Fruit fly (Drosophila melanogaster) whole organism, embryonic: ENCODE measurements around the gene CG4459.
A peak's percentile ranks its signal among the peaks of the same experiment; 100 is the strongest.

ENCODE experiments used
- ATbp ChIP-seq: fragments of 200-800 bp; sonication (Bioruptor generic); optimal IDR thresholded peaks from 2 replicates; lab custom pipeline; 2017; ENCODE audit warnings: missing biosample characterization, mild to moderate bottlenecking, missing genetic modification characterization, missing genetic modification reagents
- Adf1 ChIP-seq: fragments of 200-800 bp; sonication (Bioruptor generic); IDR thresholded peaks from 2 replicates; pipeline ENCODE4 v1.3.6; 2022; ENCODE audit warnings: missing biosample characterization, missing genetic modification characterization
- CG10267 ChIP-seq: fragments of 200-800 bp; sonication (Bioruptor generic); optimal IDR thresholded peaks from 2 replicates; lab custom pipeline; 2018; ENCODE audit warnings: missing biosample characterization, mild to moderate bottlenecking, missing genetic modification characterization, moderate library complexity
- CG10274 ChIP-seq: fragments of 200-800 bp; sonication (Bioruptor generic); optimal IDR thresholded peaks from 3 replicates; lab custom pipeline; 2017; ENCODE audit warnings: missing biosample characterization, mild to moderate bottlenecking, missing genetic modification characterization
- CG11456 ChIP-seq: fragments of 200-800 bp; sonication (Bioruptor generic); IDR thresholded peaks from 3 replicates; pipeline ENCODE4 v1.3.6; 2022; ENCODE audit warnings: missing biosample characterization, missing genetic modification characterization
- CG12071 ChIP-seq: fragments of 200-800 bp; sonication (Bioruptor generic); optimal IDR thresholded peaks from 3 replicates; lab custom pipeline; 2018; ENCODE audit warnings: missing biosample characterization, mild to moderate bottlenecking, missing genetic modification characterization
- CG1233 ChIP-seq: fragments of 200-800 bp; sonication (Bioruptor generic); optimal IDR thresholded peaks from 4 replicates; lab custom pipeline; 2018; ENCODE audit warnings: missing biosample characterization, mild to moderate bottlenecking, missing genetic modification characterization
- CG13287 ChIP-seq: fragments of 200-800 bp; sonication (Bioruptor generic); IDR thresholded peaks from 2 replicates; pipeline ENCODE4 v1.3.6; 2022; ENCODE audit warnings: missing biosample characterization, missing genetic modification characterization; ENCODE audit not compliant: partially characterized antibody
- CG13775 ChIP-seq: fragments of 200-800 bp; sonication (Bioruptor generic); optimal IDR thresholded peaks from 3 replicates; lab custom pipeline; 2017; ENCODE audit warnings: missing biosample characterization, mild to moderate bottlenecking, missing genetic modification characterization
- CG14050 ChIP-seq: fragments of 200-800 bp; sonication (Bioruptor generic); IDR thresholded peaks from 3 replicates; pipeline ENCODE4 v1.3.6; 2022; ENCODE audit warnings: missing biosample characterization, missing genetic modification characterization
- CG15514 ChIP-seq: fragments of 200-800 bp; sonication (Bioruptor generic); optimal IDR thresholded peaks from 3 replicates; lab custom pipeline; 2017; ENCODE audit warnings: missing biosample characterization, missing genetic modification characterization, mild to moderate bottlenecking, moderate library complexity, missing genetic modification reagents
- CG16813 ChIP-seq: fragments of 200-800 bp; sonication (Bioruptor generic); IDR thresholded peaks from 3 replicates; pipeline ENCODE4 v1.3.6; 2022; ENCODE audit warnings: missing biosample characterization, missing genetic modification characterization; ENCODE audit not compliant: partially characterized antibody
- CG18476 ChIP-seq: fragments of 200-800 bp; sonication (Bioruptor generic); optimal IDR thresholded peaks from 2 replicates; lab custom pipeline; 2016; ENCODE audit warnings: missing biosample characterization, mild to moderate bottlenecking, missing genetic modification characterization
- CG2678 ChIP-seq: fragments of 200-800 bp; sonication (Bioruptor generic); optimal IDR thresholded peaks from 3 replicates; lab custom pipeline; 2019; ENCODE audit warnings: missing biosample characterization, mild to moderate bottlenecking, missing genetic modification characterization, moderate library complexity
- CG2712 ChIP-seq: fragments of 200-800 bp; optimal IDR thresholded peaks from 3 replicates; lab custom pipeline; 2019; ENCODE audit warnings: missing biosample characterization, mild to moderate bottlenecking, missing genetic modification characterization, moderate library complexity
- CG34422 ChIP-seq: fragments of 200-800 bp; sonication (Bioruptor generic); IDR thresholded peaks from 3 replicates; pipeline ENCODE4 v1.3.6; 2022; ENCODE audit warnings: missing biosample characterization, missing genetic modification characterization
- CG42726 ChIP-seq: fragments of 200-800 bp; sonication (Bioruptor generic); IDR thresholded peaks from 2 replicates; pipeline ENCODE4 v1.3.6; 2022; ENCODE audit warnings: missing biosample characterization, missing genetic modification characterization; ENCODE audit not compliant: partially characterized antibody
- CG4617 ChIP-seq: fragments of 200-800 bp; sonication (Bioruptor generic); optimal IDR thresholded peaks from 3 replicates; lab custom pipeline; 2016; ENCODE audit warnings: missing biosample characterization, missing genetic modification characterization, borderline replicate concordance
- CG6254 ChIP-seq: fragments of 200-800 bp; sonication (Bioruptor generic); optimal IDR thresholded peaks from 3 replicates; lab custom pipeline; 2017; ENCODE audit warnings: mild to moderate bottlenecking, missing biosample characterization, missing genetic modification reagents, missing genetic modification characterization
- CG6689 ChIP-seq: fragments of 200-800 bp; sonication (Bioruptor generic); IDR thresholded peaks from 2 replicates; pipeline ENCODE4 v1.3.6; 2022; ENCODE audit warnings: missing biosample characterization, missing genetic modification characterization
- CG7987 ChIP-seq: fragments of 200-800 bp; sonication (Bioruptor generic); optimal IDR thresholded peaks from 2 replicates; lab custom pipeline; 2018; ENCODE audit warnings: missing biosample characterization, mild to moderate bottlenecking, missing genetic modification characterization, moderate library complexity
- CG8089 ChIP-seq: fragments of 200-800 bp; sonication (Bioruptor generic); optimal IDR thresholded peaks from 3 replicates; lab custom pipeline; 2016; ENCODE audit warnings: missing biosample characterization, missing genetic modification characterization
- Doc2 ChIP-seq: fragments of 200-800 bp; sonication (Bioruptor generic); IDR thresholded peaks from 2 replicates; pipeline ENCODE4 v1.3.6; 2022; ENCODE audit warnings: missing biosample characterization, missing genetic modification characterization
- Gug ChIP-seq: fragments of 200-800 bp; sonication (Bioruptor generic); IDR thresholded peaks from 4 replicates; pipeline ENCODE4 v1.3.6; 2022; ENCODE audit warnings: missing biosample characterization, missing genetic modification characterization
- MESR4 ChIP-seq: fragments of 200-800 bp; sonication (Bioruptor generic); optimal IDR thresholded peaks from 2 replicates; lab custom pipeline; 2018; ENCODE audit warnings: missing biosample characterization, mild to moderate bottlenecking, missing genetic modification characterization, moderate library complexity
- Med ChIP-seq: fragments of 200-800 bp; sonication (Bioruptor generic); peaks from one replicate; lab custom pipeline; 2016; ENCODE audit warnings: missing biosample characterization, missing genetic modification characterization, mild to moderate bottlenecking, inconsistent platforms, moderate library complexity
- Pdp1 ChIP-seq, 2 experiments: fragments of 200-800 bp; sonication (Bioruptor generic); optimal IDR thresholded peaks; 3 replicates each; lab custom pipeline; 2016; ENCODE audit warnings: missing biosample characterization in 2 of 2, missing genetic modification characterization in 2 of 2, mild to moderate bottlenecking in 1 of 2, moderate library complexity in 1 of 2
- bbx ChIP-seq: fragments of 200-800 bp; sonication (Bioruptor generic); IDR thresholded peaks from 2 replicates; pipeline ENCODE4 v1.3.6; 2022; ENCODE audit warnings: missing biosample characterization, missing genetic modification characterization; ENCODE audit not compliant: partially characterized antibody
- ci ChIP-seq: fragments of 200-800 bp; sonication (Bioruptor generic); IDR thresholded peaks from 3 replicates; pipeline ENCODE4 v1.3.6; 2022; ENCODE audit warnings: missing biosample characterization, missing genetic modification characterization
- croc ChIP-seq: fragments of 200-800 bp; sonication (Bioruptor generic); conservative IDR thresholded peaks from 3 replicates; pipeline ENCODE4 v1.3.6; 2022; ENCODE audit warnings: missing biosample characterization, missing genetic modification characterization
- crp ChIP-seq, 2 experiments: fragments of 200-800 bp; sonication (Bioruptor generic); optimal IDR thresholded peaks; 2 replicates in 1 of 2; 3 replicates in 1 of 2; lab custom pipeline; 2017; ENCODE audit warnings: missing biosample characterization in 2 of 2, missing genetic modification characterization in 2 of 2, mild to moderate bottlenecking in 1 of 2, moderate library complexity in 1 of 2
- disco-r ChIP-seq: fragments of 200-800 bp; sonication (Bioruptor generic); optimal IDR thresholded peaks from 2 replicates; lab custom pipeline; 2016; ENCODE audit warnings: missing biosample characterization, missing genetic modification characterization
- dm ChIP-seq: fragments of 200-800 bp; sonication (Bioruptor generic); optimal IDR thresholded peaks from 3 replicates; lab custom pipeline; 2016; ENCODE audit warnings: missing biosample characterization, missing genetic modification characterization
- exex ChIP-seq: fragments of 200-800 bp; sonication (Bioruptor generic); optimal IDR thresholded peaks from 4 replicates; lab custom pipeline; 2018; ENCODE audit warnings: missing biosample characterization, mild to moderate bottlenecking, missing genetic modification characterization, moderate library complexity
- gfzf ChIP-seq: fragments of 200-800 bp; sonication (Bioruptor generic); optimal IDR thresholded peaks from 2 replicates; lab custom pipeline; 2016; ENCODE audit warnings: missing biosample characterization, mild to moderate bottlenecking, missing genetic modification characterization, moderate library complexity
- hkb ChIP-seq, 2 experiments: fragments of 200-800 bp in 1 of 2; fragments of >200 bp in 1 of 2; sonication (Bioruptor generic) in 1 of 2; IDR thresholded peaks in 1 of 2; optimal IDR thresholded peaks in 1 of 2; 2 replicates each; pipeline versions ENCODE4 v1.3.6 to Lab custom; 2017 to 2022; ENCODE audit warnings: missing biosample characterization in 1 of 2, missing genetic modification characterization in 1 of 2
- hth ChIP-seq: fragments of >200 bp; optimal IDR thresholded peaks from 2 replicates; lab custom pipeline; 2017; ENCODE audit warnings: inconsistent platforms
- lola ChIP-seq, 3 experiments: fragments of >200 bp in 2 of 3; fragments of 200-800 bp in 1 of 3; sonication (Bioruptor generic) in 1 of 3; optimal IDR thresholded peaks; 2 replicates each; lab custom pipeline; 2017 to 2019; ENCODE audit warnings: missing biosample characterization in 3 of 3, missing genetic modification characterization in 3 of 3, mild to moderate bottlenecking in 1 of 3, moderate library complexity in 1 of 3
- otp ChIP-seq: fragments of 200-800 bp; sonication (Bioruptor generic); IDR thresholded peaks from 3 replicates; pipeline ENCODE4, ENCODE4 v1.3.6; 2022; ENCODE audit warnings: missing biosample characterization, missing genetic modification characterization
- prd ChIP-seq, 3 experiments: fragments of >200 bp in 2 of 3; fragments of 200-800 bp in 1 of 3; sonication (Bioruptor generic) in 1 of 3; optimal IDR thresholded peaks in 2 of 3; IDR thresholded peaks in 1 of 3; 2 replicates in 2 of 3; 3 replicates in 1 of 3; pipeline versions ENCODE4 v1.3.6 to Lab custom; 2017 to 2022; ENCODE audit warnings: missing biosample characterization in 1 of 3, missing genetic modification characterization in 1 of 3
- psq ChIP-seq: fragments of 200-800 bp; sonication (Bioruptor generic); optimal IDR thresholded peaks from 2 replicates; lab custom pipeline; 2017; ENCODE audit warnings: missing biosample characterization, missing genetic modification characterization
- pzg ChIP-seq: fragments of 200-800 bp; sonication (Bioruptor generic); optimal IDR thresholded peaks from 3 replicates; lab custom pipeline; 2018; ENCODE audit warnings: missing biosample characterization, mild to moderate bottlenecking, missing genetic modification characterization, moderate library complexity
- salm ChIP-seq: fragments of 200-800 bp; sonication (Bioruptor generic); optimal IDR thresholded peaks from 2 replicates; lab custom pipeline; 2018; ENCODE audit warnings: missing biosample characterization, mild to moderate bottlenecking, missing genetic modification characterization
- sc ChIP-seq, 3 experiments: fragments of >200 bp in 2 of 3; fragments of 200-800 bp in 1 of 3; sonication (Bioruptor generic) in 1 of 3; optimal IDR thresholded peaks; 2 replicates in 2 of 3; 3 replicates in 1 of 3; lab custom pipeline; 2017; ENCODE audit warnings: mild to moderate bottlenecking in 1 of 3, missing biosample characterization in 1 of 3, missing genetic modification characterization in 1 of 3, missing genetic modification reagents in 1 of 3
- ssp ChIP-seq: fragments of 200-800 bp; sonication (Bioruptor generic); IDR thresholded peaks from 2 replicates; pipeline ENCODE4 v1.3.6; 2022; ENCODE audit warnings: missing biosample characterization, missing genetic modification characterization
- ttk ChIP-seq: fragments of 200-800 bp; sonication (Bioruptor generic); IDR thresholded peaks from 2 replicates; pipeline ENCODE4 v2.1.2; 2022; ENCODE audit warnings: missing biosample characterization, missing genetic modification characterization
- z ChIP-seq: fragments of 200-800 bp; sonication (Bioruptor generic); IDR thresholded peaks from 3 replicates; pipeline ENCODE4 v1.3.6; 2022; ENCODE audit warnings: missing biosample characterization, missing genetic modification characterization

The CG4459 gene

dm6 chr3R:19879470-19880052 is 48.9 kb downstream of the CG4459 start, which contains the start of gene Ask1:
Gene Ask1 (plus strand): TSS chr3R:19879719.
- peak; percentile 98 for TF ChIP-seq CG6254 (GFP tag; lab: Kevin White, UChicago)
- TF ChIP-seq CG1233 (GFP tag; lab: Kevin White, UChicago), result no peak
- no peak for TF ChIP-seq CG13775 (GFP tag; lab: Kevin White, UChicago)
- TF ChIP-seq CG42726 (GFP tag; lab: Robert Waterston, UW), result no peak
- no peak for TF ChIP-seq Adf1
- TF ChIP-seq Pdp1 (GFP tag; optimal IDR thresholded peaks at IDR 0.05; lab: Kevin White, UChicago), result peak in 1 of 2 experiments; percentile 48
- no peak for TF ChIP-seq salm (tag; lab: Kevin White, UChicago)
- no peak for TF ChIP-seq CG2678
- TF ChIP-seq CG34422 (GFP tag; lab: Robert Waterston, UW), result 0 out of 3 replicates have a peak, but pooled peaks have one; percentile 24
- TF ChIP-seq ssp (GFP tag; lab: Robert Waterston, UW), result no peak
- 0 out of 2 replicates have a peak, but pooled peaks have one; percentile 32 for TF ChIP-seq bbx
- peak; percentile 0 for TF ChIP-seq dm (GFP tag; lab: Kevin White, UChicago)
- TF ChIP-seq Gug (GFP tag; lab: Robert Waterston, UW), result no peak
- TF ChIP-seq hth, result no peak
- TF ChIP-seq CG10274 (GFP tag; lab: Kevin White, UChicago), result no peak
- no peak for TF ChIP-seq lola (GFP tag; optimal IDR thresholded peaks at IDR 0.05; lab: Kevin White, UChicago)
- TF ChIP-seq otp (GFP tag; lab: Robert Waterston, UW), result peak; percentile 19; the same call in 1 of the 3 replicates
- TF ChIP-seq hkb (optimal IDR thresholded peaks at IDR 0.05; lab: Kevin White, UChicago), result no peak
- TF ChIP-seq hkb (GFP tag; IDR thresholded peaks at IDR 0.05; lab: Robert Waterston, UW), result no peak
- TF ChIP-seq CG6689 (GFP tag; lab: Robert Waterston, UW), result no peak
- peak; percentile 65 for TF ChIP-seq pzg (GFP tag; lab: Kevin White, UChicago)
- no peak for TF ChIP-seq ATbp (GFP tag; lab: Kevin White, UChicago)
- no peak for TF ChIP-seq disco-r (GFP tag; lab: Kevin White, UChicago)
- no peak for TF ChIP-seq croc (GFP tag; lab: Robert Waterston, UW)
- no peak for TF ChIP-seq Doc2 (GFP tag; lab: Robert Waterston, UW)
- no peak for TF ChIP-seq ttk
- no peak for TF ChIP-seq ci
- peak; percentile 82 for TF ChIP-seq gfzf (GFP tag; lab: Kevin White, UChicago)
- no peak for TF ChIP-seq psq
- peak; percentile 86 for TF ChIP-seq MESR4 (GFP tag; lab: Kevin White, UChicago)
- TF ChIP-seq Med (GFP tag; lab: Kevin White, UChicago), result peak; percentile 70
- 0 out of 2 replicates have a peak, but pooled peaks have one; percentile 6 for TF ChIP-seq CG13287 (GFP tag; lab: Robert Waterston, UW)
- TF ChIP-seq CG10267 (tag; lab: Kevin White, UChicago), result peak; percentile 20
- TF ChIP-seq CG8089, result no peak
- TF ChIP-seq sc (optimal IDR thresholded peaks at IDR 0.05; lab: Kevin White, UChicago), result no peak
- no peak for TF ChIP-seq sc (GFP tag; optimal IDR thresholded peaks at IDR 0.05; lab: Kevin White, UChicago)
- TF ChIP-seq CG15514, result peak; percentile 44
- no peak for TF ChIP-seq prd (optimal IDR thresholded peaks at IDR 0.05; lab: Kevin White, UChicago)
- no peak for TF ChIP-seq prd (GFP tag; IDR thresholded peaks at IDR 0.05; lab: Robert Waterston, UW)
- no peak for TF ChIP-seq CG18476 (GFP tag; lab: Kevin White, UChicago)
- TF ChIP-seq exex, result peak; percentile 16
- no peak for TF ChIP-seq CG14050 (GFP tag; lab: Robert Waterston, UW)
- TF ChIP-seq CG4617 (GFP tag; lab: Kevin White, UChicago), result peak; percentile 81
- no peak for TF ChIP-seq crp (GFP tag; optimal IDR thresholded peaks at IDR 0.05; lab: Kevin White, UChicago)
- TF ChIP-seq CG16813 (GFP tag; lab: Robert Waterston, UW), result peak; percentile 22; the same call in 1 of the 3 replicates
- TF ChIP-seq CG2712, result peak; percentile 7
- TF ChIP-seq CG7987 (GFP tag; lab: Kevin White, UChicago), result no peak
- TF ChIP-seq CG11456 (GFP tag; lab: Robert Waterston, UW), result no peak
- TF ChIP-seq z (GFP tag; lab: Robert Waterston, UW), result no peak
- TF ChIP-seq CG12071 (GFP tag; lab: Kevin White, UChicago), result no peak
